Worm (Caenorhabditis elegans) whole organism, L3 larva: ENCODE measurements around the gene F22F7.2.

ENCODE experiments used
- R02D3.7 ChIP-seq: fragments of 150-350 bp; optimal IDR thresholded peaks from 2 replicates; lab custom pipeline; 2014; ENCODE audit warnings: missing biosample characterization, missing genetic modification characterization
- fkh-10 ChIP-seq: sonication (generic microtip); optimal IDR thresholded peaks from 2 replicates; lab custom pipeline; 2017; ENCODE audit warnings: missing biosample characterization, missing genetic modification reagents, missing genetic modification characterization
- lin-39 ChIP-seq: fragments of 150-350 bp; optimal IDR thresholded peaks from 2 replicates; lab custom pipeline; 2018; ENCODE audit warnings: missing biosample characterization, missing genetic modification reagents, missing genetic modification characterization
- nhr-11 ChIP-seq: fragments of 150-350 bp; optimal IDR thresholded peaks from 2 replicates; lab custom pipeline; 2014; ENCODE audit warnings: missing biosample characterization, missing genetic modification characterization
- nhr-12 ChIP-seq: fragments of 150-350 bp; optimal IDR thresholded peaks from 2 replicates; lab custom pipeline; 2014; ENCODE audit warnings: missing biosample characterization, missing genetic modification characterization
- nhr-77 ChIP-seq: fragments of 150-350 bp; optimal IDR thresholded peaks from 2 replicates; lab custom pipeline; 2014; ENCODE audit warnings: missing biosample characterization, missing genetic modification characterization
- snpc-4 ChIP-seq: fragments of 150-350 bp; optimal IDR thresholded peaks from 2 replicates; lab custom pipeline; 2014; ENCODE audit warnings: missing biosample characterization, missing genetic modification characterization
- ztf-11 ChIP-seq: fragments of 150-350 bp; optimal IDR thresholded peaks from 2 replicates; lab custom pipeline; 2014; ENCODE audit warnings: missing biosample characterization, missing genetic modification characterization

DNA sequence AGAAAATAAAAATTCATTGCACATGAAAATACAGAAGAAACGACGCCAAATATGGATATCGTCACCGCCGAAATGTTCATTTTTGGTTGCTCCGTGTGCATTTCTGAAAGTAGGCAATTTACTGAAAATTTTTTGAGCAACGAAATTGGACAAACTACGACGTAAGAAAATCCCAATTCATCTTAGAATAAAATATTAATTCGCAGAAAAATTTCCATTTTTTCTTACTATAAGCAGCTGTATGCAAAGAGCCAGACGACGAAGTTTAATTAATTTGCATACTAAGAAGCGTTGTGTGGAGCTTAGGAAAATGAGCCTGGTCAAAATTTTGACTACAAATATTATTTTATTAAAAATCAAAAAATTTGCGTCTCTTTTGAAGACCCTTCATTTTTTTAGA is 44.1 kb downstream of the F22F7.2 start, which contains the start of gene srbc-19:
- TF ChIP-seq nhr-77 (tag; lab: Kevin White, UChicago) (no peak), R02D3.7 (tag; lab: Kevin White, UChicago) (no peak), snpc-4 (tag; lab: Kevin White, UChicago) (no peak), fkh-10 (no peak), nhr-11 (tag; lab: Kevin White, UChicago) (no peak), lin-39 (tag; lab: Kevin White, UChicago) (no peak), nhr-12 (tag; lab: Kevin White, UChicago) (no peak), ztf-11 (tag; lab: Kevin White, UChicago) (no peak)
